Worm (Caenorhabditis elegans) whole organism, L2 larva: Measurements from ENCODE around the gene Y44A6D.3.

ENCODE experiments used
- C34F6.9 ChIP-seq: fragments of 150-350 bp; optimal IDR thresholded peaks from 2 replicates; lab custom pipeline; 2014; ENCODE audit warnings: missing biosample characterization, missing genetic modification characterization
- F13H6.1 ChIP-seq: sonication (generic microtip); optimal IDR thresholded peaks from 2 replicates; lab custom pipeline; 2016; ENCODE audit warnings: missing genetic modification characterization, missing compliant biosample characterization
- ZK546.5 ChIP-seq: sonication (generic microtip); optimal IDR thresholded peaks from 2 replicates; lab custom pipeline; 2017; ENCODE audit warnings: missing biosample characterization, missing genetic modification characterization
- alr-1 ChIP-seq: fragments of 150-350 bp; optimal IDR thresholded peaks from 2 replicates; lab custom pipeline; 2014; ENCODE audit warnings: missing biosample characterization, missing genetic modification characterization
- aly-2 ChIP-seq: fragments of 150-350 bp; optimal IDR thresholded peaks from 2 replicates; lab custom pipeline; 2014; ENCODE audit warnings: missing biosample characterization, missing genetic modification characterization
- ama-1 ChIP-seq: fragments of 150-350 bp; optimal IDR thresholded peaks from 2 replicates; lab custom pipeline; 2018; ENCODE audit warnings: inconsistent platforms
- blmp-1 ChIP-seq: sonication (generic microtip); optimal IDR thresholded peaks from 2 replicates; lab custom pipeline; 2017; ENCODE audit warnings: missing genetic modification characterization, mild to moderate bottlenecking, missing compliant biosample characterization, antibody characterized with exemption, moderate library complexity; ENCODE audit not compliant: insufficient read depth
- ceh-16 ChIP-seq: fragments of 150-350 bp; optimal IDR thresholded peaks from 2 replicates; lab custom pipeline; 2014; ENCODE audit warnings: missing biosample characterization, missing genetic modification characterization
- ceh-82 ChIP-seq: fragments of 150-350 bp; optimal IDR thresholded peaks from 2 replicates; lab custom pipeline; 2014; ENCODE audit warnings: missing biosample characterization, missing genetic modification characterization
- crh-2 ChIP-seq: sonication (generic microtip); optimal IDR thresholded peaks from 2 replicates; lab custom pipeline; 2017; ENCODE audit warnings: missing biosample characterization, missing genetic modification characterization
- dmd-4 ChIP-seq: sonication (generic microtip); optimal IDR thresholded peaks from 2 replicates; lab custom pipeline; 2017; ENCODE audit warnings: missing biosample characterization, missing genetic modification characterization
- egl-27 ChIP-seq: sonication (generic microtip); optimal IDR thresholded peaks from 3 replicates; lab custom pipeline; 2017; ENCODE audit warnings: missing biosample characterization, missing genetic modification reagents, missing genetic modification characterization
- elt-1 ChIP-seq: fragments of 150-350 bp; optimal IDR thresholded peaks from 2 replicates; lab custom pipeline; 2014; ENCODE audit warnings: missing biosample characterization, missing genetic modification characterization
- fos-1 ChIP-seq: fragments of 150-350 bp; optimal IDR thresholded peaks from 2 replicates; lab custom pipeline; 2014; ENCODE audit warnings: missing biosample characterization, missing genetic modification characterization
- gmeb-1 ChIP-seq: fragments of 150-350 bp; optimal IDR thresholded peaks from 2 replicates; lab custom pipeline; 2014; ENCODE audit warnings: missing biosample characterization, missing genetic modification characterization
- lin-11 ChIP-seq: fragments of 150-350 bp; sonication (generic microtip); optimal IDR thresholded peaks from 2 replicates; lab custom pipeline; 2014; ENCODE audit warnings: missing biosample characterization, missing genetic modification characterization, inconsistent platforms, mixed read lengths
- lin-13 ChIP-seq: fragments of 150-350 bp; optimal IDR thresholded peaks from 2 replicates; lab custom pipeline; 2014; ENCODE audit warnings: missing biosample characterization, missing genetic modification reagents, missing genetic modification characterization
- lin-39 ChIP-seq: fragments of 150-350 bp; optimal IDR thresholded peaks from 2 replicates; lab custom pipeline; 2014; ENCODE audit warnings: missing biosample characterization, missing genetic modification reagents, missing genetic modification characterization
- mbf-1 ChIP-seq: sonication (generic microtip); optimal IDR thresholded peaks from 2 replicates; lab custom pipeline; 2017; ENCODE audit warnings: missing biosample characterization, missing genetic modification characterization
- mdl-1 ChIP-seq, 2 experiments: fragments of 150-350 bp in 1 of 2; sonication (generic microtip) in 1 of 2; optimal IDR thresholded peaks; 2 replicates each; lab custom pipeline; 2017; ENCODE audit warnings: missing biosample characterization in 2 of 2, missing genetic modification characterization in 2 of 2
- nhr-10 ChIP-seq: sonication (generic microtip); optimal IDR thresholded peaks from 2 replicates; lab custom pipeline; 2017; ENCODE audit warnings: missing biosample characterization, missing genetic modification characterization
- nhr-11 ChIP-seq: fragments of 150-350 bp; optimal IDR thresholded peaks from 2 replicates; lab custom pipeline; 2014; ENCODE audit warnings: missing biosample characterization, missing genetic modification characterization
- nhr-12 ChIP-seq: fragments of 150-350 bp; optimal IDR thresholded peaks from 2 replicates; lab custom pipeline; 2014; ENCODE audit warnings: missing biosample characterization, missing genetic modification characterization
- nhr-129 ChIP-seq: fragments of 150-350 bp; optimal IDR thresholded peaks from 2 replicates; lab custom pipeline; 2014; ENCODE audit warnings: missing biosample characterization, missing genetic modification characterization
- nhr-21 ChIP-seq: fragments of 150-350 bp; optimal IDR thresholded peaks from 2 replicates; lab custom pipeline; 2014; ENCODE audit warnings: missing biosample characterization, missing genetic modification characterization
- nhr-23 ChIP-seq: fragments of 150-350 bp; optimal IDR thresholded peaks from 2 replicates; lab custom pipeline; 2014; ENCODE audit warnings: missing biosample characterization, missing genetic modification reagents, missing genetic modification characterization
- nhr-237 ChIP-seq: fragments of 150-350 bp; optimal IDR thresholded peaks from 2 replicates; lab custom pipeline; 2014; ENCODE audit warnings: missing biosample characterization, missing genetic modification characterization
- peb-1 ChIP-seq: fragments of 150-350 bp; optimal IDR thresholded peaks from 2 replicates; lab custom pipeline; 2014; ENCODE audit warnings: missing biosample characterization, missing genetic modification characterization
- sem-4 ChIP-seq: fragments of 150-350 bp; optimal IDR thresholded peaks from 2 replicates; lab custom pipeline; 2014; ENCODE audit warnings: missing biosample characterization, missing genetic modification reagents, missing genetic modification characterization
- skn-1 ChIP-seq: sonication (generic microtip); optimal IDR thresholded peaks from 2 replicates; lab custom pipeline; 2017; ENCODE audit warnings: missing biosample characterization, missing genetic modification characterization
- sma-3 ChIP-seq: sonication (generic microtip); optimal IDR thresholded peaks from 2 replicates; lab custom pipeline; 2016; ENCODE audit warnings: missing genetic modification reagents, missing genetic modification characterization, missing compliant biosample characterization
- sma-9 ChIP-seq, 2 experiments: fragments of 150-350 bp in 1 of 2; sonication (generic microtip) in 1 of 2; optimal IDR thresholded peaks; 2 replicates each; lab custom pipeline; 2014 to 2016; ENCODE audit warnings: missing genetic modification characterization in 2 of 2, mild to moderate bottlenecking in 1 of 2, missing biosample characterization in 1 of 2, missing compliant biosample characterization in 1 of 2, missing genetic modification reagents in 1 of 2, moderate library complexity in 1 of 2
- unc-39 ChIP-seq: fragments of 150-350 bp; optimal IDR thresholded peaks from 2 replicates; lab custom pipeline; 2014; ENCODE audit warnings: missing biosample characterization, missing genetic modification characterization
- zag-1 ChIP-seq: fragments of 150-350 bp; optimal IDR thresholded peaks from 2 replicates; lab custom pipeline; 2014; ENCODE audit warnings: missing biosample characterization, missing genetic modification characterization
- ztf-1 ChIP-seq: fragments of 200-800 bp; sonication (Bioruptor generic); conservative IDR thresholded peaks from 2 replicates; pipeline ENCODE4 v1.3.6; 2022; ENCODE audit warnings: missing genetic modification characterization, missing compliant biosample characterization
- ztf-11 ChIP-seq: sonication (generic microtip); optimal IDR thresholded peaks from 2 replicates; lab custom pipeline; 2017; ENCODE audit warnings: missing biosample characterization, missing genetic modification characterization
- ztf-4 ChIP-seq: fragments of 150-350 bp; optimal IDR thresholded peaks from 2 replicates; lab custom pipeline; 2014; ENCODE audit warnings: missing biosample characterization, missing genetic modification characterization

Y44A6D.3 gene

DNA sequence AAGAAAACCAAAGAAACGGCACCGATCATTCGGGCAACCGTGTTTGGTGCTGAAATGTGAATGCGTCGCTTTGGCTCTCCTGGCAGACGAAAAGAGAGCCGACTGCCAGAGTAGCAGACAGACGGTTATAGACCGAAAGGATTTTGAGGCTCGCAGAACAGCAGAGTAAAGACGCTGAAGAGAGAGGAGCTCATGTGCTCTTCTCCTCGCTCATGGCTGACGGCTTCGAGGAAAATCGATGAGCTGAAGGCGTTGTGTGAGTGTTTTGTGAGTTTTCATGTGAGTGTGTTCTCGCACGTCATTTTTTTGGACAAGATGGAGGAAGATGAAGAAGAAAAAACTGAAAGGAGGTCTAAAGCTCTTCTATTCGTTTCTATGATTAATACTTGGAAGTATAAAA is 36.6 kb upstream of the Y44A6D.3 start, which contains the start of gene sbt-1 (continued):
- TF ChIP-seq lin-13 (GFP tag; lab: Kevin White, UChicago) (peak; percentile 55), mbf-1 (tag; lab: Kevin White, UChicago) (no peak), gmeb-1 (tag; lab: Kevin White, UChicago) (no peak), ceh-82 (tag; lab: Kevin White, UChicago) (peak; percentile 44), elt-1 (tag; lab: Kevin White, UChicago) (no peak), unc-39 (no peak), ceh-16 (tag; lab: Kevin White, UChicago) (no peak), ztf-4 (tag; lab: Kevin White, UChicago) (no peak), lin-39 (tag; lab: Kevin White, UChicago) (no peak), nhr-129 (tag; lab: Kevin White, UChicago) (peak; percentile 82), nhr-10 (tag; lab: Kevin White, UChicago) (no peak), C34F6.9 (tag; lab: Kevin White, UChicago) (peak; percentile 93), aly-2 (tag; lab: Kevin White, UChicago) (no peak)

DNA sequence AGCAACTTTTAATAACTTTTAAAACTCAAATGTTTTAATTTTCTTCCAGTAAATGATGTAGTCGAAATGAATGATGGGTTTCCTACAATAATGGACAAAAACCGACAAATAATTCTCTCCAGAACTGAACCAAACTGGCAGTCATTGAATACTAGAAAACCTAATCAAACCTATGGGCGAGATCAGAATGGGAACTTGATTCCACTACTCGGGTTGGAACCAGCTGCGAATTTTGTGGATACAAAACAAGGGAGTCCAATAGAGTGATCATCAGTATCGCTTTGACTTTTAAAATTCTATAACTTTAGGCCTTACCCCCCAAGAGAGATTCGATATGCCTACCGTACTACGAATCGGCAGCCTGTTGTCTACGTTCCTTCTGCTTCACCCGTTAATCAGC is 34.4 kb upstream of the Y44A6D.3 start:
- TF ChIP-seq fos-1 (tag; lab: Kevin White, UChicago) (no peak), nhr-237 (tag; lab: Kevin White, UChicago) (no peak), sma-9 (GFP tag; optimal IDR thresholded peaks at IDR 0.05; lab: Kevin White, UChicago) (no peak), sma-9 (tag; optimal IDR thresholded peaks at IDR 0.05; lab: Kevin White, UChicago) (no peak), ama-1 (lab: Kevin White, UChicago) (no peak), lin-11 (tag; lab: Kevin White, UChicago) (no peak), alr-1 (tag; lab: Kevin White, UChicago) (no peak), C34F6.9 (tag; lab: Kevin White, UChicago) (no peak), blmp-1 (tag; lab: Kevin White, UChicago) (no peak), nhr-23 (tag; lab: Kevin White, UChicago) (no peak), crh-2 (tag; lab: Kevin White, UChicago) (no peak), nhr-10 (tag; lab: Kevin White, UChicago) (no peak), sem-4 (no peak), ztf-4 (tag; lab: Kevin White, UChicago) (no peak), mdl-1 (tag; optimal IDR thresholded peaks at IDR 0.05; lab: Kevin White, UChicago) (no peak), nhr-21 (no peak), F13H6.1 (no peak), peb-1 (tag; lab: Kevin White, UChicago) (no peak), ZK546.5 (no peak), ztf-1 (GFP tag; lab: Robert Waterston, UW) (no peak), egl-27 (tag; lab: Kevin White, UChicago) (no peak)

ce11 chrV:20824962-20825609 is 32.9 kb upstream of the Y44A6D.3 start, which contains the start of the genes gcy-22 and grl-14:
gcy-22 (minus strand) TSS chrV:20825062.
grl-14 (plus strand) TSS chrV:20825559.
- TF ChIP-seq nhr-11 (tag; lab: Kevin White, UChicago) (no peak), egl-27 (tag; lab: Kevin White, UChicago) (no peak), sma-3 (GFP tag; lab: Kevin White, UChicago) (no peak), skn-1 (tag; lab: Kevin White, UChicago) (no peak), ZK546.5 (no peak), nhr-12 (tag; lab: Kevin White, UChicago) (no peak), sem-4 (no peak), dmd-4 (tag; lab: Kevin White, UChicago) (no peak), ztf-4 (tag; lab: Kevin White, UChicago) (no peak), C34F6.9 (tag; lab: Kevin White, UChicago) (no peak), peb-1 (tag; lab: Kevin White, UChicago) (no peak), ama-1 (lab: Kevin White, UChicago) (no peak), nhr-10 (tag; lab: Kevin White, UChicago) (no peak), ztf-11 (no peak), zag-1 (tag; lab: Kevin White, UChicago) (no peak), blmp-1 (tag; lab: Kevin White, UChicago) (no peak), nhr-23 (tag; lab: Kevin White, UChicago) (no peak)
